Fruit fly (Drosophila melanogaster) whole organism, pupa: ENCODE data around the gene CG3061.

Experiments
- CG10348 ChIP-seq: fragments of 200-800 bp; sonication (Bioruptor generic); IDR thresholded peaks from 2 replicates; pipeline ENCODE4 v1.3.6; 2022; ENCODE audit warnings: missing biosample characterization, missing genetic modification characterization
- CG12605 ChIP-seq: fragments of 200-800 bp; sonication (Bioruptor generic); IDR thresholded peaks from 2 replicates; pipeline ENCODE4 v1.3.6; 2022; ENCODE audit warnings: missing biosample characterization, missing genetic modification characterization
- CG13204 ChIP-seq: fragments of 200-800 bp; sonication (Bioruptor generic); optimal IDR thresholded peaks from 2 replicates; lab custom pipeline; 2018; ENCODE audit warnings: missing biosample characterization, mild to moderate bottlenecking, missing genetic modification characterization, moderate library complexity
- CG14655 ChIP-seq: fragments of 200-800 bp; sonication (Bioruptor generic); optimal IDR thresholded peaks from 3 replicates; lab custom pipeline; 2017; ENCODE audit warnings: mild to moderate bottlenecking, missing biosample characterization, missing genetic modification reagents, missing genetic modification characterization
- CG15710 ChIP-seq: fragments of 200-800 bp; sonication (Bioruptor generic); optimal IDR thresholded peaks from 2 replicates; lab custom pipeline; 2018; ENCODE audit warnings: missing biosample characterization, mild to moderate bottlenecking, missing genetic modification characterization, moderate library complexity
- CG17806 ChIP-seq: fragments of 200-800 bp; sonication (Bioruptor generic); optimal IDR thresholded peaks from 2 replicates; lab custom pipeline; 2018; ENCODE audit warnings: missing biosample characterization, mild to moderate bottlenecking, missing genetic modification characterization, moderate library complexity
- CG32121 ChIP-seq: fragments of 200-800 bp; sonication (Bioruptor generic); IDR thresholded peaks from 2 replicates; pipeline ENCODE4 v1.3.6; 2022; ENCODE audit warnings: missing biosample characterization, missing genetic modification characterization
- CG34367 ChIP-seq: fragments of 200-800 bp; sonication (Bioruptor generic); optimal IDR thresholded peaks from 2 replicates; lab custom pipeline; 2018; ENCODE audit warnings: missing biosample characterization, mild to moderate bottlenecking, missing genetic modification characterization
- CG4496 ChIP-seq: fragments of 200-800 bp; sonication (Bioruptor generic); IDR thresholded peaks from 3 replicates; pipeline ENCODE4 v1.3.6; 2022; ENCODE audit warnings: missing biosample characterization, missing genetic modification characterization
- CG8159 ChIP-seq: fragments of 200-800 bp; sonication (Bioruptor generic); optimal IDR thresholded peaks from 3 replicates; lab custom pipeline; 2018; ENCODE audit warnings: missing biosample characterization, mild to moderate bottlenecking, missing genetic modification characterization, moderate library complexity
- CG8301 ChIP-seq: fragments of 200-800 bp; sonication (Bioruptor generic); optimal IDR thresholded peaks from 2 replicates; lab custom pipeline; 2018; ENCODE audit warnings: missing biosample characterization, mild to moderate bottlenecking, missing genetic modification characterization
- CG9948 ChIP-seq: fragments of 200-800 bp; sonication (Bioruptor generic); optimal IDR thresholded peaks from 2 replicates; lab custom pipeline; 2018; ENCODE audit warnings: missing biosample characterization, mild to moderate bottlenecking, missing genetic modification characterization, moderate library complexity
- D1 ChIP-seq: fragments of 200-800 bp; sonication (Bioruptor generic); optimal IDR thresholded peaks from 2 replicates; lab custom pipeline; 2018; ENCODE audit warnings: missing biosample characterization, mild to moderate bottlenecking, missing genetic modification characterization, moderate library complexity
- EcR ChIP-seq: fragments of 200-800 bp; sonication (Bioruptor generic); optimal IDR thresholded peaks from 3 replicates; lab custom pipeline; 2019; ENCODE audit warnings: missing biosample characterization, missing genetic modification characterization, mild to moderate bottlenecking, moderate library complexity, missing genetic modification reagents
- Ets98B ChIP-seq: fragments of 200-800 bp; sonication (Bioruptor generic); IDR thresholded peaks from 2 replicates; pipeline ENCODE4 v1.3.6; 2022; ENCODE audit warnings: missing biosample characterization, missing genetic modification characterization
- Pif1A ChIP-seq: fragments of 200-800 bp; sonication (Bioruptor generic); optimal IDR thresholded peaks from 3 replicates; lab custom pipeline; 2016; ENCODE audit warnings: missing biosample characterization, missing genetic modification characterization
- Pif1B ChIP-seq: fragments of 200-800 bp; sonication (Bioruptor generic); optimal IDR thresholded peaks from 3 replicates; lab custom pipeline; 2016; ENCODE audit warnings: missing biosample characterization, missing genetic modification characterization
- Snoo ChIP-seq: fragments of 200-800 bp; sonication (Bioruptor generic); optimal IDR thresholded peaks from 3 replicates; lab custom pipeline; 2017; ENCODE audit warnings: missing biosample characterization, mild to moderate bottlenecking, missing genetic modification characterization, inconsistent platforms
- fd96Ca ChIP-seq: fragments of 200-800 bp; sonication (Bioruptor generic); IDR thresholded peaks from 3 replicates; pipeline ENCODE4 v1.3.6; 2022; ENCODE audit warnings: missing biosample characterization, missing genetic modification characterization
- gl ChIP-seq: fragments of 200-800 bp; sonication (Bioruptor generic); optimal IDR thresholded peaks from 2 replicates; lab custom pipeline; 2018; ENCODE audit warnings: missing biosample characterization, mild to moderate bottlenecking, missing genetic modification characterization
- rn ChIP-seq: fragments of 200-800 bp; sonication (Bioruptor generic); IDR thresholded peaks from 2 replicates; pipeline ENCODE4 v1.3.6; 2022; ENCODE audit warnings: missing biosample characterization, missing genetic modification characterization

Gene CG3061

DNA sequence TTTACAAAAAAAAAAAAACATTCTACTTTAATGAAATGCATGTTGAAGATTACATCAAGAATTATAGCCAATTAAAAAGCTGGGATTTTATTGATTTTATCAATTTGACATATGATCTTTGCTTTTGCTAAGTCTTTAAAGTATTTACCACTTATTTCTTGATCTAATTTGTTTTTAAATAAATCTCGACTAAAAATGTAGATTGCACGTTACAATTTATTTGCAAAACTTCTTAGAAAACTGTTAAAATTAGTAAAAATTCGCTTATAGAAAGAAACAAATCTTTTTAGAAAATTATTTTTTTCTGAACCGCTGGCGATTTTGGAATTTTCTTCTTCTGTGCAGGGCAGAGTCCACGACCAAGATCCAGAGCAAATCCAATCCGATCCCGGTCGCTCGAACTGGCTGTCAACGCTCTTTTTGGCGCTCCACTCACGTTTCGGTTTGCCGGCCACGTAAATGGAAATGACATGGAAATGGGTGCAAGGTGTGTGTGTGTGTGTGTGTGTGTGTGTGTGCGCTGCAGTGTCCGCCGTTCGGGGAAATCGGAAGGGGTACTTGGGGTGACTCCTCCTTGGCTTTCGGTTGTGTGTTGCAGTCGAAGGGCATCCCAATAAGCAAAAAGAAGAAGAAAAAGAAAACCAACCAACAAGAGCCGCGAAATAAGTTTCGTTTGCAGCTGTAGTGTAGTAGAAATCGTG, 29.9 kb upstream of the CG3061 start:
- peak; percentile 15 for TF ChIP-seq CG14655 (GFP tag; lab: Kevin White, UChicago)
- peak; percentile 27 for TF ChIP-seq Pif1A (GFP tag; lab: Kevin White, UChicago)
- no peak for TF ChIP-seq D1 (tag; lab: Kevin White, UChicago)
- TF ChIP-seq Snoo (tag; lab: Kevin White, UChicago) = peak; percentile 53
- TF ChIP-seq CG4496 = no peak
- TF ChIP-seq CG13204 = no peak
- no peak for TF ChIP-seq fd96Ca (GFP tag; lab: Robert Waterston, UW)
- peak; percentile 30 for TF ChIP-seq Pif1B
- TF ChIP-seq CG8159 (tag; lab: Kevin White, UChicago) = peak; percentile 11
- TF ChIP-seq CG10348 = no peak
- no peak for TF ChIP-seq CG34367 (tag; lab: Kevin White, UChicago)
- TF ChIP-seq rn (GFP tag; lab: Robert Waterston, UW) = no peak

DNA sequence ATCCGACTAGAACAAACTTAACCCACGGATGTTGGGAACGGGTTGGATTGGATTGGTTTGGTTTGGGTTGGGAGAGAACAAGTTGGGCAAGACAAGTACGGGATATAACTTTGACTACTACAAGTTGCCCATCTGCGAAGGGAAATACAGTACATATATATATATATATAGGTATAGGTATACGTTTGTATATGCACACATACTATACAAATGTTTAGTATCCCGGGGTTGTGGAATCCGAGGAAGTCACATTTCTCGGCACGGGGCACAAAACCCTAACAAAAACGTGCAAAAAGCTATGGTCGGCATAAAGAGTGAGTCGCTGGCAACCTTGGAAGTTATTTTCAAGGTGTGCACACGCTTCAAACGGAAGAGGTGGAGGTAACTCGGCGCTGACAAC, 28.3 kb upstream of the CG3061 start:
- TF ChIP-seq Ets98B (GFP tag; lab: Robert Waterston, UW) = no peak
- no peak for TF ChIP-seq fd96Ca (GFP tag; lab: Robert Waterston, UW)
- TF ChIP-seq CG8159 (tag; lab: Kevin White, UChicago) = no peak
- TF ChIP-seq CG15710 (tag; lab: Kevin White, UChicago) = no peak
- no peak for TF ChIP-seq CG4496
- TF ChIP-seq Pif1A (GFP tag; lab: Kevin White, UChicago) = no peak
- no peak for TF ChIP-seq CG32121 (GFP tag; lab: Robert Waterston, UW)
- TF ChIP-seq gl (tag; lab: Kevin White, UChicago) = no peak
- TF ChIP-seq CG17806 = no peak
- no peak for TF ChIP-seq CG9948 (tag; lab: Kevin White, UChicago)
- no peak for TF ChIP-seq rn (GFP tag; lab: Robert Waterston, UW)
- no peak for TF ChIP-seq CG8301
- TF ChIP-seq CG13204 = peak; percentile 4
- TF ChIP-seq CG14655 (GFP tag; lab: Kevin White, UChicago) = no peak
- TF ChIP-seq Pif1B = peak; percentile 6
- TF ChIP-seq EcR = peak; percentile 16
- no peak for TF ChIP-seq Snoo (tag; lab: Kevin White, UChicago)

DNA sequence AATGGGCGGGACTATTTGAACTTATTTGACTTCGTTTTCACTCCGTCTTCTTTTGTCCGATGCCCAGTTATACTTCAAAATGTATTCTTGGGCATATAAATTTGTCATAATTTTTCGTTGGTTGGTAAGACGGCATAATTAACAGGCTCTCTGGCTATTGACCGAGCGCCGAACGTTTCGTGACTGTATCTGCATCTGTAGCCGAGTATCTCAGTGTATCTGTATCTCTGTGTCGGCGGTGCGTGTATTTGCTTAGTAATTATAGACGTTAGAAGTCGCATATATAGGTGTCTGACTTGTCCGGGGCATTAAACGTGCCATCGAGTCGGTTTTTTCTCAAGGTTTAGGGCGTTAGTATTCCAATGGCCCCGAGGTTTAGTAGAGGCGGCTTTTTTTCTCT, 27.0 kb upstream of the CG3061 start:
- TF ChIP-seq Pif1B (no peak), CG12605 (no peak), CG13204 (no peak), CG10348 (no peak), CG4496 (no peak), CG15710 (tag; lab: Kevin White, UChicago) (no peak), CG8301 (no peak), Pif1A (GFP tag; lab: Kevin White, UChicago) (no peak), gl (tag; lab: Kevin White, UChicago) (no peak), D1 (tag; lab: Kevin White, UChicago) (no peak), CG32121 (GFP tag; lab: Robert Waterston, UW) (no peak)
- TF ChIP-seq, all 21 proteins: peak for 0

DNA sequence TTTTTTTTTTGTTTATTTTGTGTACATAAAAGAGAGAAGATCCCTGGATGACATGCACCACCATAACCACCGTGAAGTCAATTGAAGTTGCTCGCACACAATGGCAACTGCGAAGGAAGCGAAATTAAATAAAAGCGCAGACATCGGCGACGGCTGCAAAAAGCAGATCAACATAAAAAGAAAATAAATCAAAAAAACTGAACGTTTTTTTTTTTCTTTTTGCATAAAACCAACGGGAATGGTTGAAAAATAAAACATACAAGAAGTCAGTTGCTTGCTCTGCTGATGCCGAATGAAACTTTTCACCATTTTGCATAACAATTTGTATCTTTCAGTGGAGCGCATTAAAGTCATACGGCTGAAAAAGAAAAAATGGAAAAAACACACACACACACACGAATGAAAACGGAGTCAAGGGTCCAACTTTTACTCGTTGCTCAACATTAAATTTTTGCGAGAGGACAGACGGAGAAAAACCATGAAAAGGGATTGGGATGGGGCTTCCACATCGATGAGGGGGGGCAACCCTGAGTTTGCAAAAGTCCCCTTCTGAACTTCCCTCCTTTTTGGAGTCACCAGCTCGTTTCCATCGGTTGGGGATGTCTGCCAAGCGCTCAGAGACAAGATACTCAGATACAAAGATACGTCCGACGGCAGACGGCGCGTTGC, 25.8 kb upstream of the CG3061 start:
- peak; percentile 62 for TF ChIP-seq CG13204
- TF ChIP-seq rn (GFP tag; lab: Robert Waterston, UW) = peak; percentile 53
- no peak for TF ChIP-seq CG10348
- peak; percentile 48 for TF ChIP-seq D1 (tag; lab: Kevin White, UChicago)
- peak; percentile 51 for TF ChIP-seq CG9948 (tag; lab: Kevin White, UChicago)
- peak; percentile 82 for TF ChIP-seq Pif1A (GFP tag; lab: Kevin White, UChicago)
- TF ChIP-seq CG17806 = peak; percentile 70
- TF ChIP-seq CG12605 = peak; percentile 46; the same call in 1 of the 2 replicates
- peak; percentile 11 for TF ChIP-seq EcR
- peak; percentile 81 for TF ChIP-seq CG34367 (tag; lab: Kevin White, UChicago)
- peak; percentile 22 for TF ChIP-seq CG14655 (GFP tag; lab: Kevin White, UChicago)
- peak; percentile 74 for TF ChIP-seq Snoo (tag; lab: Kevin White, UChicago)
- peak; percentile 83 for TF ChIP-seq Pif1B
- TF ChIP-seq CG15710 (tag; lab: Kevin White, UChicago) = peak; percentile 76
- no peak for TF ChIP-seq Ets98B (GFP tag; lab: Robert Waterston, UW)
- TF ChIP-seq gl (tag; lab: Kevin White, UChicago) = peak; percentile 72
- TF ChIP-seq CG8301 = peak; percentile 15
- TF ChIP-seq CG8159 (tag; lab: Kevin White, UChicago) = peak; percentile 77
- peak; percentile 34; the same call in 1 of the 3 replicates for TF ChIP-seq CG4496
- TF ChIP-seq fd96Ca (GFP tag; lab: Robert Waterston, UW) = peak; percentile 63; the same call in 2 of the 3 replicates
- TF ChIP-seq CG32121 (GFP tag; lab: Robert Waterston, UW) = no peak

DNA sequence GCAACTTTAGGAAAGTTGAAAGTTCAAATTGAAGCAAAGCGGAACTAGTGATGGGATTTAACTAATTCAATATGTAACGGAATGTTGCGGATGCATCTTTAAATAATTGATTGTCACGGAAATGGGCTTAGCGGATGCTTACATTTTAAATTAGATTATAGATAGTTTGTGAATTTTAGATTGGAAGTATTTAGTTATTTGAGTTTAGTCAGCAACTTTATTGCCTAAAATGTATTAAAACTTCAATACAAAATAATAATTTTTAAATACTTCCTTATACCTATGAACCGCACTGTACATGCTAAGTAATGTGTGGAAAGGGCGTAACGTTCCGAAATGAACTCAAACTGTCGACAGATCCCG, 25.3 kb upstream of the CG3061 start:
- TF ChIP-seq Pif1B = peak; percentile 38
- peak; percentile 15; the same call in 1 of the 2 replicates for TF ChIP-seq rn (GFP tag; lab: Robert Waterston, UW)
- peak; percentile 75 for TF ChIP-seq CG14655 (GFP tag; lab: Kevin White, UChicago)
- peak; percentile 78 for TF ChIP-seq CG34367 (tag; lab: Kevin White, UChicago)
- no peak for TF ChIP-seq EcR
- TF ChIP-seq Snoo (tag; lab: Kevin White, UChicago) = peak; percentile 85
- TF ChIP-seq Ets98B (GFP tag; lab: Robert Waterston, UW) = no peak
- no peak for TF ChIP-seq CG32121 (GFP tag; lab: Robert Waterston, UW)
- TF ChIP-seq D1 (tag; lab: Kevin White, UChicago) = peak; percentile 88
- no peak for TF ChIP-seq CG13204
- TF ChIP-seq CG9948 (tag; lab: Kevin White, UChicago) = peak; percentile 87
- TF ChIP-seq CG10348 = no peak
- peak; percentile 87 for TF ChIP-seq CG15710 (tag; lab: Kevin White, UChicago)
- no peak for TF ChIP-seq fd96Ca (GFP tag; lab: Robert Waterston, UW)
- peak; percentile 77 for TF ChIP-seq Pif1A (GFP tag; lab: Kevin White, UChicago)
- no peak for TF ChIP-seq CG12605
- peak; percentile 61 for TF ChIP-seq gl (tag; lab: Kevin White, UChicago)
- peak; percentile 65 for TF ChIP-seq CG8301
- TF ChIP-seq CG4496 = peak; percentile 15; the same call in 1 of the 3 replicates
- TF ChIP-seq CG17806 = peak; percentile 86
- peak; percentile 92 for TF ChIP-seq CG8159 (tag; lab: Kevin White, UChicago)
